Worm (Caenorhabditis elegans): Measurements from ENCODE around the gene F58E1.13.

F58E1.13 gene

ce11 chrII:1644777-1645348 lies 50.8 kb downstream of the F58E1.13 start, which contains the start of gene ZC204.6:
Gene ZC204.6, minus strand, starts transcription at chrII:1644827.
- TF ChIP-seq lin-14 (GFP tag; optimal IDR thresholded peaks at IDR 0.05), result no peak
- no peak for TF ChIP-seq unc-86 (tag; optimal IDR thresholded peaks at IDR 0.05)
- TF ChIP-seq dpl-1 (GFP tag; optimal IDR thresholded peaks at IDR 0.05), result no peak
- TF ChIP-seq lin-15B (tag; optimal IDR thresholded peaks at IDR 0.05), result no peak
- TF ChIP-seq mep-1 (tag; optimal IDR thresholded peaks at IDR 0.05), result no peak
- no peak for TF ChIP-seq snu-23 (GFP tag; optimal IDR thresholded peaks at IDR 0.05)
- TF ChIP-seq ceh-88 (GFP tag; IDR thresholded peaks at IDR 0.05), result no peak
- no peak for TF ChIP-seq nhr-19 (GFP tag; conservative IDR thresholded peaks at IDR 0.05)
- no peak for TF ChIP-seq lir-3 (tag; optimal IDR thresholded peaks at IDR 0.05; ENCODE audit: poor library complexity)
- no peak for TF ChIP-seq sptf-1 (tag; optimal IDR thresholded peaks at IDR 0.05)
- no peak for TF ChIP-seq fkh-10 (GFP tag; optimal IDR thresholded peaks at IDR 0.05)
- no peak for TF ChIP-seq nhr-77 (tag; optimal IDR thresholded peaks at IDR 0.05)
- TF ChIP-seq ama-1 (optimal IDR thresholded peaks at IDR 0.05), result no peak
- no peak for TF ChIP-seq nhr-84 (tag; optimal IDR thresholded peaks at IDR 0.05)
- TF ChIP-seq elt-2 (tag; optimal IDR thresholded peaks at IDR 0.05), result no peak
- no peak for TF ChIP-seq fkh-4 (tag; optimal IDR thresholded peaks at IDR 0.05; ENCODE audit: borderline replicate concordance)
